Fruit fly (Drosophila melanogaster) whole organism, embryonic: ENCODE measurements around the gene Trm7-32.
A peak's percentile ranks its signal among the peaks of the same experiment; 100 is the strongest.

ENCODE experiments used
- B-H1 ChIP-seq: fragments of 200-800 bp; sonication (Bioruptor generic); IDR thresholded peaks from 3 replicates; pipeline ENCODE4 v1.3.6; 2022; ENCODE audit warnings: missing biosample characterization, missing genetic modification characterization
- CG11723 ChIP-seq: fragments of 200-800 bp; sonication (Bioruptor generic); optimal IDR thresholded peaks from 2 replicates; lab custom pipeline; 2017; ENCODE audit warnings: missing biosample characterization, mild to moderate bottlenecking, missing genetic modification characterization
- CG1233 ChIP-seq: fragments of 200-800 bp; sonication (Bioruptor generic); optimal IDR thresholded peaks from 4 replicates; lab custom pipeline; 2018; ENCODE audit warnings: missing biosample characterization, mild to moderate bottlenecking, missing genetic modification characterization
- CG1647 ChIP-seq: fragments of 200-800 bp; sonication (Bioruptor generic); optimal IDR thresholded peaks from 3 replicates; lab custom pipeline; 2016; ENCODE audit warnings: missing biosample characterization, missing genetic modification characterization
- CG17612 ChIP-seq: fragments of 200-800 bp; sonication (Bioruptor generic); IDR thresholded peaks from 2 replicates; pipeline ENCODE4 v1.3.6; 2022; ENCODE audit warnings: missing biosample characterization, missing genetic modification characterization
- CG17912 ChIP-seq: fragments of 200-800 bp; sonication (Bioruptor generic); optimal IDR thresholded peaks from 2 replicates; lab custom pipeline; 2018; ENCODE audit warnings: missing biosample characterization, mild to moderate bottlenecking, missing genetic modification characterization
- CG18476 ChIP-seq: fragments of 200-800 bp; sonication (Bioruptor generic); optimal IDR thresholded peaks from 2 replicates; lab custom pipeline; 2016; ENCODE audit warnings: missing biosample characterization, mild to moderate bottlenecking, missing genetic modification characterization
- CG2116 ChIP-seq: fragments of 200-800 bp; sonication (Bioruptor generic); optimal IDR thresholded peaks from 3 replicates; lab custom pipeline; 2018; ENCODE audit warnings: missing biosample characterization, mild to moderate bottlenecking, missing genetic modification characterization
- CG31365 ChIP-seq: fragments of 200-800 bp; sonication (Bioruptor generic); optimal IDR thresholded peaks from 2 replicates; lab custom pipeline; 2018; ENCODE audit warnings: missing biosample characterization, mild to moderate bottlenecking, missing genetic modification characterization
- CG32772 ChIP-seq: fragments of 200-800 bp; sonication (Bioruptor generic); IDR thresholded peaks from 2 replicates; pipeline ENCODE4 v1.3.6; 2022; ENCODE audit warnings: missing biosample characterization, missing genetic modification characterization
- CG5180 ChIP-seq: fragments of 200-800 bp; sonication (Bioruptor generic); optimal IDR thresholded peaks from 3 replicates; lab custom pipeline; 2017; ENCODE audit warnings: missing biosample characterization, missing genetic modification characterization, mild to moderate bottlenecking, moderate library complexity, missing genetic modification reagents
- CG5953 ChIP-seq: fragments of 200-800 bp; sonication (Bioruptor generic); IDR thresholded peaks from 2 replicates; pipeline ENCODE4 v1.3.6; 2022; ENCODE audit warnings: missing biosample characterization, missing genetic modification characterization
- CG6689 ChIP-seq: fragments of 200-800 bp; sonication (Bioruptor generic); IDR thresholded peaks from 2 replicates; pipeline ENCODE4 v1.3.6; 2022; ENCODE audit warnings: missing biosample characterization, missing genetic modification characterization
- CG6854 ChIP-seq: fragments of 200-800 bp; sonication (Bioruptor generic); optimal IDR thresholded peaks from 3 replicates; lab custom pipeline; 2017; ENCODE audit warnings: missing biosample characterization, mild to moderate bottlenecking, missing genetic modification characterization
- CG8290 ChIP-seq, 3 experiments: fragments of 200-800 bp; sonication (Bioruptor generic); optimal IDR thresholded peaks; 2 replicates each; lab custom pipeline; 2016 to 2019; ENCODE audit warnings: missing biosample characterization in 3 of 3, missing genetic modification characterization in 3 of 3, mild to moderate bottlenecking in 2 of 3, moderate library complexity in 1 of 3
- CG8944 ChIP-seq: fragments of 200-800 bp; sonication (Bioruptor generic); optimal IDR thresholded peaks from 3 replicates; lab custom pipeline; 2016; ENCODE audit warnings: missing biosample characterization, missing genetic modification characterization
- CG9797 ChIP-seq: fragments of 200-800 bp; sonication (Bioruptor generic); optimal IDR thresholded peaks from 3 replicates; lab custom pipeline; 2018; ENCODE audit warnings: missing biosample characterization, mild to moderate bottlenecking, missing genetic modification characterization
- Chrac-16 ChIP-seq: fragments of 200-800 bp; sonication (Bioruptor generic); optimal IDR thresholded peaks from 3 replicates; lab custom pipeline; 2016; ENCODE audit warnings: missing biosample characterization, missing genetic modification characterization
- D19B ChIP-seq: fragments of 200-800 bp; sonication (Bioruptor generic); optimal IDR thresholded peaks from 2 replicates; lab custom pipeline; 2017; ENCODE audit warnings: missing biosample characterization, mild to moderate bottlenecking, missing genetic modification characterization
- Dfd ChIP-seq, 2 experiments: fragments of >200 bp; optimal IDR thresholded peaks; 2 replicates each; lab custom pipeline; 2017; ENCODE audit warnings: missing biosample characterization in 2 of 2, missing genetic modification characterization in 2 of 2
- Dip2 ChIP-seq: fragments of 200-800 bp; sonication (Bioruptor generic); IDR thresholded peaks from 2 replicates; pipeline ENCODE4 v1.3.6; 2022; ENCODE audit warnings: missing biosample characterization, missing genetic modification characterization
- Dll ChIP-seq: fragments of 200-800 bp; sonication (Bioruptor generic); IDR thresholded peaks from 4 replicates; pipeline ENCODE4 v1.3.6; 2022; ENCODE audit warnings: missing biosample characterization, missing genetic modification characterization; ENCODE audit not compliant: partially characterized antibody
- H15 ChIP-seq: fragments of 200-800 bp; sonication (Bioruptor generic); IDR thresholded peaks from 3 replicates; pipeline ENCODE4 v1.3.6; 2022; ENCODE audit warnings: missing biosample characterization, missing genetic modification characterization
- HLH54F ChIP-seq: fragments of 200-800 bp; sonication (Bioruptor generic); optimal IDR thresholded peaks from 3 replicates; lab custom pipeline; 2016; ENCODE audit warnings: missing biosample characterization, missing genetic modification characterization
- Hand ChIP-seq: fragments of 200-800 bp; sonication (Bioruptor generic); optimal IDR thresholded peaks from 2 replicates; lab custom pipeline; 2017; ENCODE audit warnings: mild to moderate bottlenecking, missing biosample characterization, missing genetic modification reagents, missing genetic modification characterization
- Hr78 ChIP-seq, 2 experiments: fragments of 200-800 bp in 1 of 2; fragments of >200 bp in 1 of 2; sonication (Bioruptor generic) in 1 of 2; optimal IDR thresholded peaks; 2 replicates each; lab custom pipeline; 2017 to 2019; ENCODE audit warnings: missing biosample characterization in 2 of 2, missing genetic modification characterization in 2 of 2, mild to moderate bottlenecking in 1 of 2, moderate library complexity in 1 of 2
- Hsf ChIP-seq: fragments of 200-800 bp; sonication (Bioruptor generic); optimal IDR thresholded peaks from 3 replicates; lab custom pipeline; 2016; ENCODE audit warnings: missing biosample characterization, missing genetic modification characterization
- Lhr ChIP-seq: fragments of 200-800 bp; sonication (Bioruptor generic); optimal IDR thresholded peaks from 3 replicates; lab custom pipeline; 2017; ENCODE audit warnings: mild to moderate bottlenecking, missing biosample characterization, missing genetic modification reagents, missing genetic modification characterization
- Oaz ChIP-seq: fragments of 200-800 bp; sonication (Bioruptor generic); IDR thresholded peaks from 2 replicates; pipeline ENCODE4 v1.3.6; 2022; ENCODE audit warnings: missing biosample characterization, missing genetic modification characterization
- Rx ChIP-seq: fragments of 200-800 bp; sonication (Bioruptor generic); IDR thresholded peaks from 2 replicates; pipeline ENCODE4 v1.3.6; 2022; ENCODE audit warnings: missing biosample characterization, missing genetic modification characterization
- Scr ChIP-seq: fragments of 200-800 bp; sonication (Bioruptor generic); IDR thresholded peaks from 2 replicates; pipeline ENCODE4 v1.3.6; 2022; ENCODE audit warnings: missing biosample characterization, missing genetic modification characterization; ENCODE audit not compliant: partially characterized antibody
- Sin3A ChIP-seq: fragments of >200 bp; optimal IDR thresholded peaks from 2 replicates; lab custom pipeline; 2018
- Spps ChIP-seq: fragments of 200-800 bp; sonication (Bioruptor generic); optimal IDR thresholded peaks from 2 replicates; lab custom pipeline; 2018; ENCODE audit warnings: missing biosample characterization, mild to moderate bottlenecking, missing genetic modification characterization
- amos ChIP-seq: fragments of 200-800 bp; sonication (Bioruptor generic); IDR thresholded peaks from 2 replicates; pipeline ENCODE4 v1.3.6; 2022; ENCODE audit warnings: missing biosample characterization, missing genetic modification characterization; ENCODE audit not compliant: partially characterized antibody
- bigmax ChIP-seq: fragments of 200-800 bp; sonication (Bioruptor generic); optimal IDR thresholded peaks from 2 replicates; lab custom pipeline; 2018; ENCODE audit warnings: missing biosample characterization, mild to moderate bottlenecking, missing genetic modification characterization
- h ChIP-seq: fragments of >200 bp; optimal IDR thresholded peaks from 2 replicates; lab custom pipeline; 2017
- jigr1 ChIP-seq: fragments of 200-800 bp; sonication (Bioruptor generic); IDR thresholded peaks from 3 replicates; pipeline ENCODE4 v1.3.6; 2022; ENCODE audit warnings: missing biosample characterization, missing genetic modification characterization
- lola ChIP-seq, 3 experiments: fragments of >200 bp in 2 of 3; fragments of 200-800 bp in 1 of 3; sonication (Bioruptor generic) in 1 of 3; optimal IDR thresholded peaks; 2 replicates each; lab custom pipeline; 2017 to 2019; ENCODE audit warnings: missing biosample characterization in 3 of 3, missing genetic modification characterization in 3 of 3, mild to moderate bottlenecking in 1 of 3, moderate library complexity in 1 of 3
- peb ChIP-seq: fragments of 200-800 bp; sonication (Bioruptor generic); IDR thresholded peaks from 2 replicates; pipeline ENCODE4 v1.3.6; 2022; ENCODE audit warnings: missing biosample characterization, missing genetic modification characterization
- pum ChIP-seq: fragments of 200-800 bp; sonication (Bioruptor generic); optimal IDR thresholded peaks from 2 replicates; lab custom pipeline; 2016; ENCODE audit warnings: missing biosample characterization, missing genetic modification characterization
- stc ChIP-seq: fragments of 200-800 bp; sonication (Bioruptor generic); IDR thresholded peaks from 2 replicates; pipeline ENCODE4 v1.3.6; 2022; ENCODE audit warnings: missing biosample characterization, missing genetic modification characterization
- tin ChIP-seq: fragments of 200-800 bp; sonication (Bioruptor generic); optimal IDR thresholded peaks from 3 replicates; lab custom pipeline; 2016; ENCODE audit warnings: missing biosample characterization, missing genetic modification characterization
- toy ChIP-seq: fragments of 200-800 bp; sonication (Bioruptor generic); IDR thresholded peaks from 2 replicates; pipeline ENCODE4 v1.3.6; 2022; ENCODE audit warnings: missing biosample characterization, missing genetic modification characterization
- unpg ChIP-seq: fragments of 200-800 bp; sonication (Bioruptor generic); optimal IDR thresholded peaks from 3 replicates; lab custom pipeline; 2018; ENCODE audit warnings: missing biosample characterization, mild to moderate bottlenecking, missing genetic modification characterization, moderate library complexity
- vfl ChIP-seq: fragments of 200-800 bp; sonication (Bioruptor generic); optimal IDR thresholded peaks from 2 replicates; lab custom pipeline; 2016; ENCODE audit warnings: missing biosample characterization, missing genetic modification characterization

The Trm7-32 gene

dm6 chr3R:17056183-17056904 is 15.9 kb downstream of the Trm7-32 start (continued):
- TF ChIP-seq Scr (peak; percentile 50), bigmax (no peak), Dfd (GFP tag; optimal IDR thresholded peaks at IDR 0.05; lab: Kevin White, UChicago) (no peak), unpg (GFP tag; lab: Kevin White, UChicago) (no peak), CG9797 (GFP tag; lab: Kevin White, UChicago) (no peak), Lhr (GFP tag; lab: Kevin White, UChicago) (no peak), CG32772 (GFP tag; lab: Robert Waterston, UW) (no peak; the same call in 1 of the 2 replicates), CG5953 (GFP tag; lab: Robert Waterston, UW) (0 out of 2 replicates have a peak, but pooled peaks have one; percentile 6), CG1233 (GFP tag; lab: Kevin White, UChicago) (peak; percentile 16), CG11723 (GFP tag; lab: Kevin White, UChicago) (no peak), CG31365 (tag; lab: Kevin White, UChicago) (no peak), CG17912 (GFP tag; lab: Kevin White, UChicago) (no peak), Hand (GFP tag; lab: Kevin White, UChicago) (no peak), H15 (GFP tag; lab: Robert Waterston, UW) (no peak), jigr1 (GFP tag; lab: Robert Waterston, UW) (no peak), CG17612 (no peak), CG8290 (GFP tag; optimal IDR thresholded peaks at IDR 0.05; lab: Kevin White, UChicago) (no peak), CG8290 (tag; optimal IDR thresholded peaks at IDR 0.05; lab: Kevin White, UChicago) (peak in 1 of 2 experiments; percentile 36), B-H1 (no peak; the same call in 2 of the 3 replicates), Dll (GFP tag; lab: Robert Waterston, UW) (0 out of 4 replicates have a peak, but pooled peaks have one; percentile 44), Rx (GFP tag; lab: Robert Waterston, UW) (0 out of 2 replicates have a peak, but pooled peaks have one; percentile 25), toy (GFP tag; lab: Robert Waterston, UW) (no peak), Oaz (GFP tag; lab: Robert Waterston, UW) (no peak), Dip2 (GFP tag; lab: Robert Waterston, UW) (no peak), Hsf (GFP tag; lab: Kevin White, UChicago) (no peak), HLH54F (GFP tag; lab: Kevin White, UChicago) (no peak), tin (GFP tag; lab: Kevin White, UChicago) (no peak), amos (GFP tag; lab: Robert Waterston, UW) (no peak; the same call in 1 of the 2 replicates), Spps (tag; lab: Kevin White, UChicago) (no peak), stc (GFP tag; lab: Robert Waterston, UW) (no peak), vfl (GFP tag; lab: Kevin White, UChicago) (no peak), CG8944 (GFP tag; lab: Kevin White, UChicago) (no peak), lola (GFP tag; optimal IDR thresholded peaks at IDR 0.05; lab: Kevin White, UChicago) (peak in 1 of 3 experiments; percentile 69), Chrac-16 (no peak), Sin3A (lab: Kevin White, UChicago) (no peak), CG6854 (GFP tag; lab: Kevin White, UChicago) (no peak), CG5180 (peak; percentile 85), CG18476 (GFP tag; lab: Kevin White, UChicago) (no peak), Hr78 (GFP tag; optimal IDR thresholded peaks at IDR 0.05; lab: Kevin White, UChicago) (peak in 1 of 2 experiments; percentile 59), CG2116 (peak; percentile 14), h (lab: Kevin White, UChicago) (no peak), pum (GFP tag; lab: Kevin White, UChicago) (peak; percentile 11), D19B (GFP tag; lab: Kevin White, UChicago) (no peak), peb (GFP tag; lab: Robert Waterston, UW) (no peak), CG6689 (GFP tag; lab: Robert Waterston, UW) (no peak), CG1647 (no peak)
